Fruit fly (Drosophila melanogaster) whole organism, embryonic: ENCODE measurements around the gene Ilk.

Experiments
- Asciz ChIP-seq: fragments of 200-800 bp; sonication (Bioruptor generic); optimal IDR thresholded peaks from 2 replicates; lab custom pipeline; 2017; ENCODE audit warnings: missing biosample characterization, mild to moderate bottlenecking, missing genetic modification characterization, missing genetic modification reagents
- Atf-2 ChIP-seq: fragments of 200-800 bp; sonication (Bioruptor generic); optimal IDR thresholded peaks from 2 replicates; lab custom pipeline; 2016; ENCODE audit warnings: missing biosample characterization, missing genetic modification characterization
- Bgb ChIP-seq: fragments of 200-800 bp; sonication (Bioruptor generic); IDR thresholded peaks from 2 replicates; pipeline ENCODE4 v1.3.6; 2022; ENCODE audit warnings: missing biosample characterization, missing genetic modification characterization; ENCODE audit not compliant: partially characterized antibody
- CG11093 ChIP-seq: fragments of 200-800 bp; sonication (Bioruptor generic); IDR thresholded peaks from 3 replicates; pipeline ENCODE4 v1.3.6; 2022; ENCODE audit warnings: missing biosample characterization, missing genetic modification characterization
- CG1233 ChIP-seq: fragments of 200-800 bp; sonication (Bioruptor generic); optimal IDR thresholded peaks from 4 replicates; lab custom pipeline; 2018; ENCODE audit warnings: missing biosample characterization, mild to moderate bottlenecking, missing genetic modification characterization
- CG12659 ChIP-seq: fragments of 200-800 bp; sonication (Bioruptor generic); optimal IDR thresholded peaks from 3 replicates; lab custom pipeline; 2017; ENCODE audit warnings: mild to moderate bottlenecking, missing biosample characterization, missing genetic modification reagents, missing genetic modification characterization
- CG13287 ChIP-seq: fragments of 200-800 bp; sonication (Bioruptor generic); IDR thresholded peaks from 2 replicates; pipeline ENCODE4 v1.3.6; 2022; ENCODE audit warnings: missing biosample characterization, missing genetic modification characterization; ENCODE audit not compliant: partially characterized antibody
- CG17385 ChIP-seq: fragments of 200-800 bp; sonication (Bioruptor generic); optimal IDR thresholded peaks from 3 replicates; lab custom pipeline; 2018; ENCODE audit warnings: missing biosample characterization, mild to moderate bottlenecking, missing genetic modification characterization
- CG1792 ChIP-seq: fragments of 200-800 bp; sonication (Bioruptor generic); optimal IDR thresholded peaks from 2 replicates; lab custom pipeline; 2016; ENCODE audit warnings: missing biosample characterization, missing genetic modification characterization
- CG2889 ChIP-seq: fragments of 200-800 bp; sonication (Bioruptor generic); IDR thresholded peaks from 3 replicates; pipeline ENCODE4 v1.3.6; 2022; ENCODE audit warnings: missing biosample characterization, missing genetic modification characterization
- CG34224 ChIP-seq: fragments of 200-800 bp; sonication (Bioruptor generic); IDR thresholded peaks from 3 replicates; pipeline ENCODE4 v1.3.6; 2022; ENCODE audit warnings: missing biosample characterization, missing genetic modification characterization; ENCODE audit not compliant: partially characterized antibody
- CG3847 ChIP-seq: fragments of 200-800 bp; sonication (Bioruptor generic); IDR thresholded peaks from 2 replicates; pipeline ENCODE4 v1.3.6; 2022; ENCODE audit warnings: missing biosample characterization, missing genetic modification characterization
- CG3995 ChIP-seq: fragments of 200-800 bp; sonication (Bioruptor generic); optimal IDR thresholded peaks from 3 replicates; lab custom pipeline; 2016; ENCODE audit warnings: missing biosample characterization, missing genetic modification characterization
- CG4328 ChIP-seq: fragments of 200-800 bp; sonication (Bioruptor generic); optimal IDR thresholded peaks from 3 replicates; lab custom pipeline; 2017; ENCODE audit warnings: missing biosample characterization, missing genetic modification reagents, missing genetic modification characterization
- CG6765 ChIP-seq: fragments of 200-800 bp; sonication (Bioruptor generic); optimal IDR thresholded peaks from 3 replicates; lab custom pipeline; 2017; ENCODE audit warnings: missing biosample characterization, mild to moderate bottlenecking, missing genetic modification characterization
- CG7372 ChIP-seq: fragments of 200-800 bp; sonication (Bioruptor generic); IDR thresholded peaks from 2 replicates; pipeline ENCODE4 v1.3.6; 2022; ENCODE audit warnings: missing biosample characterization, missing genetic modification characterization
- CG9215 ChIP-seq: fragments of 200-800 bp; sonication (Bioruptor generic); IDR thresholded peaks from 2 replicates; pipeline ENCODE4 v1.3.6; 2022; ENCODE audit warnings: missing biosample characterization, missing genetic modification characterization
- CG9817 ChIP-seq: fragments of 200-800 bp; sonication (Bioruptor generic); optimal IDR thresholded peaks from 2 replicates; lab custom pipeline; 2018; ENCODE audit warnings: missing biosample characterization, mild to moderate bottlenecking, missing genetic modification characterization, moderate library complexity
- Dbx ChIP-seq: fragments of 200-800 bp; sonication (Bioruptor generic); IDR thresholded peaks from 3 replicates; pipeline ENCODE4 v1.3.6; 2022; ENCODE audit warnings: missing biosample characterization, missing genetic modification characterization
- Dll ChIP-seq: fragments of 200-800 bp; sonication (Bioruptor generic); IDR thresholded peaks from 4 replicates; pipeline ENCODE4 v1.3.6; 2022; ENCODE audit warnings: missing biosample characterization, missing genetic modification characterization; ENCODE audit not compliant: partially characterized antibody
- E2f1 ChIP-seq: fragments of 200-800 bp; sonication (Bioruptor generic); IDR thresholded peaks from 2 replicates; pipeline ENCODE4 v1.3.6; 2022; ENCODE audit warnings: missing biosample characterization, missing genetic modification characterization
- Mrtf ChIP-seq: fragments of 200-800 bp; sonication (Bioruptor generic); IDR thresholded peaks from 3 replicates; pipeline ENCODE4 v1.3.6; 2022; ENCODE audit warnings: missing biosample characterization, missing genetic modification characterization
- Neu2 ChIP-seq: fragments of 200-800 bp; sonication (Bioruptor generic); optimal IDR thresholded peaks from 3 replicates; lab custom pipeline; 2016; ENCODE audit warnings: missing biosample characterization, missing genetic modification characterization, borderline replicate concordance
- Nf-YB ChIP-seq: fragments of 200-800 bp; sonication (Bioruptor generic); optimal IDR thresholded peaks from 3 replicates; lab custom pipeline; 2019; ENCODE audit warnings: missing biosample characterization, mild to moderate bottlenecking, missing genetic modification characterization, moderate library complexity
- NfI ChIP-seq: fragments of 200-800 bp; sonication (Bioruptor generic); optimal IDR thresholded peaks from 3 replicates; lab custom pipeline; 2018; ENCODE audit warnings: missing biosample characterization, mild to moderate bottlenecking, missing genetic modification characterization, moderate library complexity
- Side ChIP-seq: fragments of 200-800 bp; sonication (Bioruptor generic); optimal IDR thresholded peaks from 2 replicates; lab custom pipeline; 2016; ENCODE audit warnings: missing biosample characterization, missing genetic modification characterization
- Trl ChIP-seq, 3 experiments: fragments of >200 bp in 2 of 3; fragments of 200-800 bp in 1 of 3; sonication (Bioruptor generic) in 1 of 3; optimal IDR thresholded peaks; 2 replicates in 1 of 3; 3 replicates in 2 of 3; lab custom pipeline; 2016 to 2017; ENCODE audit warnings: missing biosample characterization in 1 of 3, missing genetic modification characterization in 1 of 3
- YL-1 ChIP-seq: fragments of 200-800 bp; sonication (Bioruptor generic); optimal IDR thresholded peaks from 3 replicates; lab custom pipeline; 2017; ENCODE audit warnings: missing biosample characterization, mild to moderate bottlenecking, missing genetic modification characterization
- amos ChIP-seq: fragments of 200-800 bp; sonication (Bioruptor generic); IDR thresholded peaks from 2 replicates; pipeline ENCODE4 v1.3.6; 2022; ENCODE audit warnings: missing biosample characterization, missing genetic modification characterization; ENCODE audit not compliant: partially characterized antibody
- aop ChIP-seq: fragments of 200-800 bp; sonication (Bioruptor generic); IDR thresholded peaks from 2 replicates; pipeline ENCODE4 v1.3.6; 2022; ENCODE audit warnings: missing biosample characterization, missing genetic modification characterization
- bcd ChIP-seq: fragments of 200-800 bp; sonication (Bioruptor generic); optimal IDR thresholded peaks from 2 replicates; lab custom pipeline; 2017; ENCODE audit warnings: missing biosample characterization, mild to moderate bottlenecking, missing genetic modification characterization
- bigmax ChIP-seq: fragments of 200-800 bp; sonication (Bioruptor generic); optimal IDR thresholded peaks from 2 replicates; lab custom pipeline; 2018; ENCODE audit warnings: missing biosample characterization, mild to moderate bottlenecking, missing genetic modification characterization
- chinmo ChIP-seq: fragments of 200-800 bp; sonication (Bioruptor generic); IDR thresholded peaks from 4 replicates; pipeline ENCODE4 v1.3.6; 2022; ENCODE audit warnings: missing biosample characterization, missing genetic modification characterization; ENCODE audit not compliant: partially characterized antibody
- chm ChIP-seq: fragments of 200-800 bp; sonication (Bioruptor generic); IDR thresholded peaks from 2 replicates; pipeline ENCODE4 v1.3.6; 2022; ENCODE audit warnings: missing biosample characterization, missing genetic modification characterization
- crol ChIP-seq: fragments of 200-800 bp; sonication (Bioruptor generic); IDR thresholded peaks from 2 replicates; pipeline ENCODE4 v1.3.6; 2022; ENCODE audit warnings: missing biosample characterization, missing genetic modification characterization
- dysf ChIP-seq: fragments of 200-800 bp; sonication (Bioruptor generic); IDR thresholded peaks from 3 replicates; pipeline ENCODE4 v1.3.6; 2022; ENCODE audit warnings: missing biosample characterization, missing genetic modification characterization
- ewg ChIP-seq: fragments of 200-800 bp; sonication (Bioruptor generic); optimal IDR thresholded peaks from 3 replicates; lab custom pipeline; 2017; ENCODE audit warnings: mild to moderate bottlenecking, missing biosample characterization, missing genetic modification reagents, missing genetic modification characterization
- exex ChIP-seq: fragments of 200-800 bp; sonication (Bioruptor generic); optimal IDR thresholded peaks from 4 replicates; lab custom pipeline; 2018; ENCODE audit warnings: missing biosample characterization, mild to moderate bottlenecking, missing genetic modification characterization, moderate library complexity
- ftz-f1 ChIP-seq: fragments of 200-800 bp; sonication (Bioruptor generic); optimal IDR thresholded peaks from 2 replicates; lab custom pipeline; 2016; ENCODE audit warnings: missing biosample characterization, missing genetic modification characterization
- kay ChIP-seq: fragments of 200-800 bp; sonication (Bioruptor generic); optimal IDR thresholded peaks from 2 replicates; lab custom pipeline; 2016; ENCODE audit warnings: missing biosample characterization, missing genetic modification characterization
- oc ChIP-seq: fragments of 200-800 bp; sonication (Bioruptor generic); optimal IDR thresholded peaks from 2 replicates; lab custom pipeline; 2018; ENCODE audit warnings: missing biosample characterization, mild to moderate bottlenecking, missing genetic modification characterization, moderate library complexity
- onecut ChIP-seq: fragments of 200-800 bp; sonication (Bioruptor generic); IDR thresholded peaks from 2 replicates; pipeline ENCODE4 v1.3.6; 2022; ENCODE audit warnings: missing biosample characterization, missing genetic modification characterization
- sim ChIP-seq: fragments of 200-800 bp; sonication (Bioruptor generic); IDR thresholded peaks from 2 replicates; pipeline ENCODE4 v1.3.6; 2022; ENCODE audit warnings: missing biosample characterization, missing genetic modification characterization
- sisA ChIP-seq: fragments of 200-800 bp; sonication (Bioruptor generic); IDR thresholded peaks from 2 replicates; pipeline ENCODE4 v1.3.6; 2022; ENCODE audit warnings: missing biosample characterization, missing genetic modification characterization
- sna ChIP-seq: fragments of 200-800 bp; sonication (Bioruptor generic); IDR thresholded peaks from 2 replicates; pipeline ENCODE4 v1.3.6; 2022; ENCODE audit warnings: missing biosample characterization, missing genetic modification characterization; ENCODE audit not compliant: partially characterized antibody
- sr ChIP-seq: fragments of 200-800 bp; sonication (Bioruptor generic); IDR thresholded peaks from 3 replicates; pipeline ENCODE4 v1.3.6; 2022; ENCODE audit warnings: missing biosample characterization, missing genetic modification characterization
- sug ChIP-seq: fragments of 200-800 bp; optimal IDR thresholded peaks from 2 replicates; lab custom pipeline; 2019; ENCODE audit warnings: missing biosample characterization, mild to moderate bottlenecking, missing genetic modification characterization, moderate library complexity
- tio ChIP-seq: fragments of 200-800 bp; sonication (Bioruptor generic); optimal IDR thresholded peaks from 2 replicates; lab custom pipeline; 2017; ENCODE audit warnings: missing biosample characterization, missing genetic modification characterization, inconsistent platforms

The Ilk gene

DNA sequence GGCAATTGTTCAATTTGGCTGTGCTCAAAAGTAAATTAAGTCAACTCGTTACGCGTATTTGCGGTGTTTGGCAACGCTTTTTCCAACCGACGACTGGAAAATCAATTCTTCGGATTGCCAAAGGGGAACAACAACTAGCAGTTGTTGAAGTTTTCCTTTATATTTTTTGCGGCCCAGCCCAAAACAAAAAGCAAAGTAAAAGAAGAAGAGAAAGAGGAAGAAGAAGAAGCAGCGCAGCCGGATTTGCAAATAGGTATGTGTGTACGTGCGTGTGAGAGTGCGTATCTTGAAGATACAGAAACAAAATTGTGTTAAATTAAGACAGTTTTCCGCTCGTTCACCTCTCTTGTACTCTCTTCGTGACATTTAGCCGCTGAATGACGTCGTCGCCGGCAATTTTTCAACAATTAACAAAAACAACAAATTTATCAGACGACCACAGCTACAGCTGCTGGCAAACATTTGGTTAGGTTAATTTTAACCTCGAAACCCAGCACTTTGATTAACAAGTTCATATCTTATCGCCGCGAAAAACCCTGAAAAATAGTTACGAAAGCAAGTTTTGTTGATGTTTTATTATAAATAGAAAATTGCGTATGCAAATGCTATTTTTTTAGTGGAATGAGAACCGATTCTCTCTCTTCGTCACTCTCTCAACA is 40.3 kb upstream of the Ilk start (continued):
- no peak for TF ChIP-seq Dll (GFP tag; lab: Robert Waterston, UW)
- no peak for TF ChIP-seq crol (GFP tag; lab: Robert Waterston, UW)
- TF ChIP-seq ftz-f1 (GFP tag; lab: Kevin White, UChicago) = peak; percentile 24
- no peak for TF ChIP-seq bcd
- TF ChIP-seq kay (GFP tag; lab: Kevin White, UChicago) = no peak
- TF ChIP-seq dysf (GFP tag; lab: Robert Waterston, UW) = no peak
- peak in 1 of 2 experiments; percentile 52 for TF ChIP-seq Trl (optimal IDR thresholded peaks at IDR 0.05; lab: Kevin White, UChicago)
- no peak for TF ChIP-seq Trl (GFP tag; optimal IDR thresholded peaks at IDR 0.05; lab: Kevin White, UChicago)
- peak; percentile 82 for TF ChIP-seq bigmax
- TF ChIP-seq CG3847 = no peak
- peak; percentile 49 for TF ChIP-seq exex
- TF ChIP-seq sug (tag; lab: Kevin White, UChicago) = peak; percentile 45
- TF ChIP-seq CG34224 (GFP tag; lab: Robert Waterston, UW) = 0 out of 3 replicates have a peak, but pooled peaks have one; percentile 46
- TF ChIP-seq CG13287 (GFP tag; lab: Robert Waterston, UW) = no peak
- no peak for TF ChIP-seq ewg (GFP tag; lab: Kevin White, UChicago)
- TF ChIP-seq Atf-2 = no peak
- peak; percentile 52; the same call in 1 of the 2 replicates for TF ChIP-seq chm
- no peak for TF ChIP-seq CG12659 (GFP tag; lab: Kevin White, UChicago)
- TF ChIP-seq CG17385 (GFP tag; lab: Kevin White, UChicago) = peak; percentile 98
- no peak for TF ChIP-seq sna
- TF ChIP-seq chinmo (GFP tag; lab: Robert Waterston, UW) = 0 out of 4 replicates have a peak, but pooled peaks have one; percentile 48
- no peak for TF ChIP-seq CG9215 (GFP tag; lab: Robert Waterston, UW)

DNA sequence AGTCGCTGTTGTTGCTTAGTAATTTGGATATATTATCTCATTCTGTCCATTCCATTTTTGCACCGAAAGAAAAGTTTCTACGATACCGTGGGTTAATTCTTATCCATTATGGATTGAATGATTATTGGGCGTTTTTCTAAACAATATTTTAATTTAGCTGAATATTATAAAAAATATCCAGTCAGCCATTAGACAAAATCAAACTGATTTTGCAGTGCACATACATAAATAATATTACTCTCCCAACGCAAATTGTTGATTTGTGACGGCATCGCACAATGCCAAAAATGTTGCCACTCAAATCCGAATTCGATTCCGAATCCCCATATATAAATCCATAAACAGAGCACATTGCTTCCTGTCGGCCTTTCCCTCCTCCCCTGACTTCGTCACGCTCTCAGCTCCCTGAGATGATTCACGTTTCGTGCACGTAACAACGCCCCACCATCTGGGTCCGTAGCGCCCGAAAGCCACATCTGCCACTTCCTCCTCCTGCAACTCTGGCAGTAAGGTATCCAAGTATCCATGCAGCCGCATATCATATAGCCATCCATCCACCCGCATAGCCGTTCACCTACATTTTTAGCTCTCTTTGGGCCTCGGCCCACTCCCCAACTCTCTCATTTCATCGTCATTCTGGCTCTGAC is 39.6 kb upstream of the Ilk start:
- peak; percentile 56; the same call in 1 of the 3 replicates for TF ChIP-seq Mrtf (GFP tag; lab: Robert Waterston, UW)
- TF ChIP-seq NfI (GFP tag; lab: Kevin White, UChicago) = peak; percentile 61
- peak; percentile 71; the same call in 2 of the 3 replicates for TF ChIP-seq CG2889 (GFP tag; lab: Robert Waterston, UW)
- TF ChIP-seq CG3995 (GFP tag; lab: Kevin White, UChicago) = no peak
- no peak for TF ChIP-seq Asciz (GFP tag; lab: Kevin White, UChicago)
- TF ChIP-seq CG11093 (GFP tag; lab: Robert Waterston, UW) = no peak
- no peak for TF ChIP-seq sr (GFP tag; lab: Robert Waterston, UW)
- no peak for TF ChIP-seq Bgb (GFP tag; lab: Robert Waterston, UW)
- no peak for TF ChIP-seq Side (GFP tag; lab: Kevin White, UChicago)
- peak; percentile 59 for TF ChIP-seq CG6765 (GFP tag; lab: Kevin White, UChicago)
- TF ChIP-seq Neu2 = no peak
- no peak for TF ChIP-seq aop (GFP tag; lab: Robert Waterston, UW)
- no peak for TF ChIP-seq sna
- TF ChIP-seq E2f1 (GFP tag; lab: Robert Waterston, UW) = peak; percentile 68
- peak; percentile 62 for TF ChIP-seq tio (GFP tag; lab: Kevin White, UChicago)
- peak; percentile 20 for TF ChIP-seq Nf-YB (GFP tag; lab: Kevin White, UChicago)
- TF ChIP-seq sim (GFP tag; lab: Robert Waterston, UW) = no peak
- peak; percentile 89 for TF ChIP-seq Dbx (GFP tag; lab: Robert Waterston, UW)
- peak; percentile 8 for TF ChIP-seq CG1792 (GFP tag; lab: Kevin White, UChicago)
- TF ChIP-seq CG7372 (GFP tag; lab: Robert Waterston, UW) = peak; percentile 52; the same call in 1 of the 2 replicates
- no peak for TF ChIP-seq CG4328 (GFP tag; lab: Kevin White, UChicago)
- no peak for TF ChIP-seq amos (GFP tag; lab: Robert Waterston, UW)
- peak; percentile 61 for TF ChIP-seq CG9817
- TF ChIP-seq YL-1 = no peak
- no peak for TF ChIP-seq onecut (GFP tag; lab: Robert Waterston, UW)
- peak; percentile 29 for TF ChIP-seq CG1233 (GFP tag; lab: Kevin White, UChicago)
- peak; percentile 69 for TF ChIP-seq sisA (GFP tag; lab: Robert Waterston, UW)
- no peak for TF ChIP-seq oc
